Worm (Caenorhabditis elegans): Measurements from ENCODE around the gene srh-75.

srh-75 gene

ce11 chrV:11039379-11039954 lies 17.5 kb downstream of the srh-75 start, which contains the start of gene pak-2 (continued):
- TF ChIP-seq Y53G8AR.9 (GFP tag; conservative IDR thresholded peaks at IDR 0.05) (no peak), Y79H2A.3 (GFP tag; conservative IDR thresholded peaks at IDR 0.05) (no peak), ama-1 (optimal IDR thresholded peaks at IDR 0.05) (no peak), ama-1 (GFP tag; optimal IDR thresholded peaks at IDR 0.05) (no peak), cebp-2 (GFP tag; IDR thresholded peaks at IDR 0.05) (no peak), snpc-1.1 (tag; optimal IDR thresholded peaks at IDR 0.05; ENCODE audit: insufficient read depth) (no peak), lin-54 (GFP tag; optimal IDR thresholded peaks at IDR 0.05) (peak; percentile 48), hlh-26 (GFP tag; conservative IDR thresholded peaks at IDR 0.05) (no peak), attf-6 (GFP tag; IDR thresholded peaks at IDR 0.05) (no peak), aptf-2 (GFP tag; conservative IDR thresholded peaks at IDR 0.05) (0 out of 2 replicates have a peak, but pooled peaks have one; percentile 36), sea-2 (GFP tag; IDR thresholded peaks at IDR 0.05) (no peak), chd-7 (tag; optimal IDR thresholded peaks at IDR 0.05) (no peak), somi-1 (GFP tag; optimal IDR thresholded peaks at IDR 0.05) (peak; percentile 10), ets-4 (GFP tag; optimal IDR thresholded peaks at IDR 0.05) (no peak), F33H1.4 (GFP tag; IDR thresholded peaks at IDR 0.05) (no peak), egl-44 (GFP tag; IDR thresholded peaks at IDR 0.05) (no peak), hsf-1 (GFP tag; IDR thresholded peaks at IDR 0.05) (no peak), F57A8.1 (GFP tag; optimal IDR thresholded peaks at IDR 0.05) (no peak), B0035.1 (tag; optimal IDR thresholded peaks at IDR 0.05) (no peak), efl-1 (GFP tag; optimal IDR thresholded peaks at IDR 0.05) (peak; percentile 12), nfyb-1 (GFP tag; IDR thresholded peaks at IDR 0.05) (no peak), rec-8 (tag; optimal IDR thresholded peaks at IDR 0.05) (no peak), lsy-27 (tag; optimal IDR thresholded peaks at IDR 0.05; ENCODE audit: borderline replicate concordance, insufficient read depth) (no peak), snpc-4 (GFP tag; optimal IDR thresholded peaks at IDR 0.05) (no peak), snpc-4 (tag; optimal IDR thresholded peaks at IDR 0.05) (peak in 1 of 4 experiments; percentile 38), dox-1 (GFP tag; IDR thresholded peaks at IDR 0.05) (no peak; the same call in 1 of the 2 replicates), egl-18 (GFP tag; IDR thresholded peaks at IDR 0.05) (no peak), hrde-1 (tag; optimal IDR thresholded peaks at IDR 0.05; ENCODE audit: borderline replicate concordance) (no peak), lin-35 (GFP tag; optimal IDR thresholded peaks at IDR 0.05) (peak in 1 of 3 experiments; percentile 42), Y67H2A.10 (GFP tag; conservative IDR thresholded peaks at IDR 0.05) (no peak), lin-40 (tag; optimal IDR thresholded peaks at IDR 0.05) (peak; percentile 63), ztf-3 (GFP tag; optimal IDR thresholded peaks at IDR 0.05) (no peak), D2030.7 (GFP tag; IDR thresholded peaks at IDR 0.05) (0 out of 2 replicates have a peak, but pooled peaks have one; percentile 23), zfh-2 (GFP tag; conservative IDR thresholded peaks at IDR 0.05) (no peak), aptf-3 (GFP tag; IDR thresholded peaks at IDR 0.05) (no peak), K11D2.4 (GFP tag; IDR thresholded peaks at IDR 0.05) (no peak), nfya-1 (tag; optimal IDR thresholded peaks at IDR 0.05; ENCODE audit: borderline replicate concordance, insufficient read depth) (no peak), K12H6.12 (tag; optimal IDR thresholded peaks at IDR 0.05) (peak; percentile 84), snpc-3.4 (tag; optimal IDR thresholded peaks at IDR 0.05) (no peak), Y53F4B.3 (GFP tag; IDR thresholded peaks at IDR 0.05) (no peak), lin-26 (GFP tag; IDR thresholded peaks at IDR 0.05) (no peak), tlf-1 (GFP tag; optimal IDR thresholded peaks at IDR 0.05) (no peak), pbrm-1 (GFP tag; IDR thresholded peaks at IDR 0.05) (peak; percentile 54; the same call in 1 of the 2 replicates), ztf-18 (tag; optimal IDR thresholded peaks at IDR 0.05) (peak; percentile 49), die-1 (tag; optimal IDR thresholded peaks at IDR 0.05) (no peak), tbx-9 (tag; optimal IDR thresholded peaks at IDR 0.05; ENCODE audit: borderline replicate concordance) (no peak), bed-2 (GFP tag; IDR thresholded peaks at IDR 0.05) (0 out of 2 replicates have a peak, but pooled peaks have one; percentile 69)
